ENCODE assay signal across 4 worm cellular contexts in genomic region chrX:5339357-5339756, ce11.
TF ChIP-seq lines count a peak whose summit lies in the region.

No protein-coding gene starts in this region.

TF ChIP-seq in whole organism, L1 larva, 84 proteins besides CTCF, POLR2A, EP300 and RAD21:
- no peak for TF ChIP-seq mdl-1 (tag; optimal IDR thresholded peaks at IDR 0.05; lab: Kevin White, UChicago)
- no peak for TF ChIP-seq nhr-84 (tag; optimal IDR thresholded peaks at IDR 0.05; lab: Kevin White, UChicago)
- TF ChIP-seq blmp-1 (tag; optimal IDR thresholded peaks at IDR 0.05; lab: Kevin White, UChicago): peak; percentile 92
- TF ChIP-seq fos-1 (tag; optimal IDR thresholded peaks at IDR 0.05; lab: Kevin White, UChicago): no peak
- no peak for TF ChIP-seq nhr-12 (tag; optimal IDR thresholded peaks at IDR 0.05; lab: Kevin White, UChicago)
- no peak for TF ChIP-seq ets-5 (GFP tag; IDR thresholded peaks at IDR 0.05; lab: Robert Waterston, UW)
- no peak for TF ChIP-seq egl-27 (tag; optimal IDR thresholded peaks at IDR 0.05; lab: Kevin White, UChicago)
- peak; percentile 68 for TF ChIP-seq nhr-85 (tag; lab: Kevin White, UChicago)
- no peak for TF ChIP-seq aha-1 (tag; optimal IDR thresholded peaks at IDR 0.05; lab: Kevin White, UChicago)
- no peak for TF ChIP-seq alr-1 (tag; optimal IDR thresholded peaks at IDR 0.05; lab: Kevin White, UChicago; ENCODE audit: borderline replicate concordance)
- no peak for TF ChIP-seq lir-3 (tag; optimal IDR thresholded peaks at IDR 0.05; lab: Kevin White, UChicago; ENCODE audit: poor library complexity)
- no peak for TF ChIP-seq unc-86 (tag; optimal IDR thresholded peaks at IDR 0.05; lab: Kevin White, UChicago)
- TF ChIP-seq unc-130 (tag; optimal IDR thresholded peaks at IDR 0.05; lab: Kevin White, UChicago): no peak
- no peak for TF ChIP-seq jun-1 (tag; optimal IDR thresholded peaks at IDR 0.05; lab: Kevin White, UChicago)
TF ChIP-seq in whole organism, L1 larva: peak in this region for 2.

TF ChIP-seq in whole organism, L2 larva, 48 proteins besides CTCF, POLR2A, EP300 and RAD21:
- TF ChIP-seq unc-62 (GFP tag; optimal IDR thresholded peaks at IDR 0.05; lab: Kevin White, UChicago): peak; percentile 9
- TF ChIP-seq lsy-2 (tag; optimal IDR thresholded peaks at IDR 0.05; lab: Kevin White, UChicago): no peak
- peak; percentile 17 for TF ChIP-seq nhr-21 (tag; optimal IDR thresholded peaks at IDR 0.05; lab: Kevin White, UChicago)
- peak; percentile 69 for TF ChIP-seq nhr-25 (tag; optimal IDR thresholded peaks at IDR 0.05; lab: Kevin White, UChicago)
- TF ChIP-seq sma-9 (GFP tag; optimal IDR thresholded peaks at IDR 0.05; lab: Kevin White, UChicago): peak; percentile 45
- no peak for TF ChIP-seq sma-9 (tag; optimal IDR thresholded peaks at IDR 0.05; lab: Kevin White, UChicago)
- TF ChIP-seq egl-27 (tag; optimal IDR thresholded peaks at IDR 0.05; lab: Kevin White, UChicago): peak; percentile 15
- TF ChIP-seq sma-3 (GFP tag; optimal IDR thresholded peaks at IDR 0.05; lab: Kevin White, UChicago): peak; percentile 16
- peak; percentile 94 for TF ChIP-seq blmp-1 (tag; optimal IDR thresholded peaks at IDR 0.05; lab: Kevin White, UChicago; ENCODE audit: insufficient read depth)
- no peak for TF ChIP-seq mab-5 (tag; optimal IDR thresholded peaks at IDR 0.05; lab: Kevin White, UChicago)

TF ChIP-seq in whole organism, L3 larva, 47 proteins besides CTCF, POLR2A, EP300 and RAD21:
- TF ChIP-seq elt-3 (tag; optimal IDR thresholded peaks at IDR 0.05; lab: Kevin White, UChicago): peak in 1 of 3 experiments; percentile 62
- peak; percentile 36 for TF ChIP-seq nhr-43 (tag; optimal IDR thresholded peaks at IDR 0.05; lab: Kevin White, UChicago; ENCODE audit: poor library complexity, severe bottlenecking)
- TF ChIP-seq unc-62 (GFP tag; optimal IDR thresholded peaks at IDR 0.05; lab: Kevin White, UChicago): peak; percentile 88
- no peak for TF ChIP-seq eor-1 (tag; optimal IDR thresholded peaks at IDR 0.05; lab: Kevin White, UChicago)
- TF ChIP-seq nhr-11 (tag; optimal IDR thresholded peaks at IDR 0.05; lab: Kevin White, UChicago): no peak
- peak; percentile 90 for TF ChIP-seq nhr-25 (tag; optimal IDR thresholded peaks at IDR 0.05; lab: Kevin White, UChicago)
- TF ChIP-seq nhr-23 (tag; optimal IDR thresholded peaks at IDR 0.05; lab: Kevin White, UChicago): no peak

TF ChIP-seq in whole organism, L4 larva, 104 proteins besides CTCF, POLR2A, EP300 and RAD21:
- TF ChIP-seq ztf-7 (tag; optimal IDR thresholded peaks at IDR 0.05; lab: Kevin White, UChicago) (no peak), unc-62 (GFP tag; optimal IDR thresholded peaks at IDR 0.05 in 1 of 2; lab: Kevin White, UChicago) (peak in 1 of 2 experiments; percentile 78), unc-62 (tag; optimal IDR thresholded peaks at IDR 0.05; lab: Kevin White, UChicago) (no peak), zfp-2 (tag; optimal IDR thresholded peaks at IDR 0.05; lab: Kevin White, UChicago) (no peak), ama-1 (optimal IDR thresholded peaks at IDR 0.05; lab: Kevin White, UChicago) (no peak), F10B5.3 (tag; optimal IDR thresholded peaks at IDR 0.05; lab: Kevin White, UChicago) (no peak), ZK546.5 (tag; optimal IDR thresholded peaks at IDR 0.05; lab: Kevin White, UChicago) (no peak), nhr-28 (tag; optimal IDR thresholded peaks at IDR 0.05; lab: Kevin White, UChicago) (peak; percentile 12), aha-1 (tag; lab: Kevin White, UChicago) (peak; percentile 90), ceh-44 (GFP tag; IDR thresholded peaks at IDR 0.05; lab: Robert Waterston, UW) (no peak), hlh-30 (tag; optimal IDR thresholded peaks at IDR 0.05; lab: Kevin White, UChicago; ENCODE audit: insufficient read depth) (peak; percentile 24), mdl-1 (tag; optimal IDR thresholded peaks at IDR 0.05; lab: Kevin White, UChicago) (peak in 1 of 2 experiments; percentile 71), nhr-6 (tag; optimal IDR thresholded peaks at IDR 0.05; lab: Kevin White, UChicago) (no peak), hlh-11 (tag; optimal IDR thresholded peaks at IDR 0.05; lab: Kevin White, UChicago) (peak; percentile 27), mxl-3 (GFP tag; optimal IDR thresholded peaks at IDR 0.05; lab: Kevin White, UChicago) (peak; percentile 0), dmd-9 (GFP tag; IDR thresholded peaks at IDR 0.05; lab: Robert Waterston, UW) (no peak), madf-5 (GFP tag; IDR thresholded peaks at IDR 0.05; lab: Robert Waterston, UW) (no peak), nhr-48 (tag; optimal IDR thresholded peaks at IDR 0.05; lab: Kevin White, UChicago) (peak; percentile 48)

Comparison
In these comparisons a context has a peak if more than half of its experiments do, and no peak if none do; other contexts are left out.
1. Of the 29 proteins assayed by ChIP-seq in both whole organism, L4 larva and whole organism, L1 larva: peak only in whole organism, L4 larva: aha-1 and nhr-28; only in whole organism, L1 larva: none; in both: none; in neither: 25; mixed calls (peak in some experiments, not most) for 2.